Worm (Caenorhabditis elegans) whole organism, L4 larva: Measurements from ENCODE around the gene K05D4.9.

ENCODE experiments used
- F44E2.7 ChIP-seq: fragments of 200-800 bp; sonication (Bioruptor generic); IDR thresholded peaks from 2 replicates; pipeline ENCODE4 v2.1.2; 2022; ENCODE audit warnings: missing genetic modification characterization, missing compliant biosample characterization
- R02D3.7 ChIP-seq: fragments of 150-350 bp; sonication (generic microtip); optimal IDR thresholded peaks from 3 replicates; lab custom pipeline; 2014; ENCODE audit warnings: missing biosample characterization, missing genetic modification characterization
- T26A8.4 ChIP-seq: fragments of 200-800 bp; sonication (Bioruptor generic); IDR thresholded peaks from 2 replicates; pipeline ENCODE4 v1.3.6; 2022; ENCODE audit warnings: missing genetic modification characterization, missing compliant biosample characterization
- Y48G9A.11 ChIP-seq: fragments of 200-800 bp; sonication (Bioruptor generic); IDR thresholded peaks from 2 replicates; pipeline ENCODE4 v1.3.6; 2022; ENCODE audit warnings: missing genetic modification reagents, missing genetic modification characterization, missing compliant biosample characterization
- ZK337.2 ChIP-seq: fragments of 200-800 bp; sonication (Bioruptor generic); IDR thresholded peaks from 2 replicates; pipeline ENCODE4 v1.3.6; 2022; ENCODE audit warnings: missing genetic modification reagents, missing genetic modification characterization, missing compliant biosample characterization
- ceh-32 ChIP-seq: sonication (generic microtip); optimal IDR thresholded peaks from 2 replicates; lab custom pipeline; 2016; ENCODE audit warnings: mild to moderate bottlenecking, missing genetic modification characterization, missing compliant biosample characterization; ENCODE audit not compliant: poor library complexity
- ceh-82 ChIP-seq: sonication (generic microtip); optimal IDR thresholded peaks from 2 replicates; lab custom pipeline; 2017; ENCODE audit warnings: missing biosample characterization, missing genetic modification characterization
- cey-2 ChIP-seq: sonication (generic microtip); optimal IDR thresholded peaks from 3 replicates; lab custom pipeline; 2017; ENCODE audit warnings: missing genetic modification characterization, mild to moderate bottlenecking, missing compliant biosample characterization, antibody characterized with exemption, borderline replicate concordance; ENCODE audit not compliant: insufficient read depth
- daf-19 ChIP-seq: fragments of 200-800 bp; sonication (Bioruptor generic); conservative IDR thresholded peaks from 2 replicates; pipeline ENCODE4 v1.3.6; 2022; ENCODE audit warnings: missing genetic modification characterization, missing compliant biosample characterization
- egl-27 ChIP-seq: sonication (generic microtip); optimal IDR thresholded peaks from 3 replicates; lab custom pipeline; 2017; ENCODE audit warnings: missing biosample characterization, missing genetic modification reagents, missing genetic modification characterization
- egl-43 ChIP-seq: fragments of 200-800 bp; sonication (Bioruptor generic); IDR thresholded peaks from 2 replicates; pipeline ENCODE4 v1.3.6; 2022; ENCODE audit warnings: missing genetic modification reagents, missing genetic modification characterization, missing compliant biosample characterization
- fos-1 ChIP-seq: fragments of 150-350 bp; optimal IDR thresholded peaks from 2 replicates; lab custom pipeline; 2014; ENCODE audit warnings: missing biosample characterization, missing genetic modification characterization
- hlh-30 ChIP-seq: sonication (generic microtip); optimal IDR thresholded peaks from 2 replicates; lab custom pipeline; 2017; ENCODE audit warnings: antibody characterized with exemption, mild to moderate bottlenecking, missing genetic modification characterization, missing compliant biosample characterization; ENCODE audit not compliant: insufficient read depth
- lin-15B ChIP-seq: fragments of 150-350 bp; sonication (generic microtip); optimal IDR thresholded peaks from 3 replicates; lab custom pipeline; 2014; ENCODE audit warnings: missing biosample characterization, missing genetic modification characterization
- mdl-1 ChIP-seq, 2 experiments: fragments of 150-350 bp in 1 of 2; sonication (generic microtip) in 1 of 2; optimal IDR thresholded peaks; 2 replicates each; lab custom pipeline; 2014 to 2017; ENCODE audit warnings: missing biosample characterization in 2 of 2, missing genetic modification characterization in 2 of 2
- mxl-3 ChIP-seq: fragments of 200-800 bp; sonication (Bioruptor generic); optimal IDR thresholded peaks from 2 replicates; lab custom pipeline; 2018; ENCODE audit warnings: mild to moderate bottlenecking, missing genetic modification characterization, missing compliant biosample characterization
- nhr-25 ChIP-seq: sonication (generic microtip); optimal IDR thresholded peaks from 2 replicates; lab custom pipeline; 2017; ENCODE audit warnings: missing genetic modification characterization, mild to moderate bottlenecking, missing compliant biosample characterization, antibody characterized with exemption, moderate library complexity, borderline replicate concordance; ENCODE audit not compliant: insufficient read depth
- nhr-42 ChIP-seq: fragments of 200-800 bp; sonication (Bioruptor generic); IDR thresholded peaks from 2 replicates; pipeline ENCODE4 v1.3.6; 2022; ENCODE audit warnings: missing genetic modification characterization, missing compliant biosample characterization
- pha-4 ChIP-seq, 2 experiments: fragments of 150-350 bp in 1 of 2; fragments of 200-800 bp in 1 of 2; sonication (Bioruptor generic) in 1 of 2; IDR thresholded peaks in 1 of 2; optimal IDR thresholded peaks in 1 of 2; 2 replicates each; pipeline versions ENCODE4 v1.3.6 to Lab custom; 2014 to 2022; ENCODE audit warnings: missing genetic modification characterization in 2 of 2, missing genetic modification reagents in 2 of 2, missing biosample characterization in 1 of 2, missing compliant biosample characterization in 1 of 2
- skn-1 ChIP-seq: fragments of 150-350 bp; optimal IDR thresholded peaks from 2 replicates; lab custom pipeline; 2014; ENCODE audit warnings: missing biosample characterization, missing genetic modification characterization
- tra-1 ChIP-seq: fragments of 200-800 bp; sonication (Bioruptor generic); IDR thresholded peaks from 2 replicates; pipeline ENCODE4 v1.3.6; 2022; ENCODE audit warnings: missing genetic modification reagents, missing genetic modification characterization, missing compliant biosample characterization
- unc-39 ChIP-seq: sonication (generic microtip); optimal IDR thresholded peaks from 2 replicates; lab custom pipeline; 2017; ENCODE audit warnings: missing biosample characterization, missing genetic modification characterization
- unc-62 ChIP-seq, 3 experiments: fragments of 150-350 bp in 1 of 3; sonication (generic microtip); optimal IDR thresholded peaks in 2 of 3; peaks in 1 of 3; 1 replicate in 1 of 3; 2 replicates in 2 of 3; lab custom pipeline; 2014 to 2017; ENCODE audit warnings: missing biosample characterization in 3 of 3, missing genetic modification characterization in 3 of 3, missing genetic modification reagents in 3 of 3, missing genotype in 1 of 3
- vab-7 ChIP-seq: fragments of 200-800 bp; sonication (Bioruptor generic); IDR thresholded peaks from 2 replicates; pipeline ENCODE4 v1.3.6; 2022; ENCODE audit warnings: missing genetic modification reagents, missing genetic modification characterization, missing compliant biosample characterization
- zip-11 ChIP-seq: fragments of 200-800 bp; sonication (Bioruptor generic); IDR thresholded peaks from 2 replicates; pipeline ENCODE4 v1.3.6; 2022; ENCODE audit warnings: missing genetic modification characterization, missing compliant biosample characterization
- ztf-11 ChIP-seq: fragments of 150-350 bp; optimal IDR thresholded peaks from 2 replicates; lab custom pipeline; 2014; ENCODE audit warnings: missing biosample characterization, missing genetic modification characterization

The K05D4.9 gene

DNA sequence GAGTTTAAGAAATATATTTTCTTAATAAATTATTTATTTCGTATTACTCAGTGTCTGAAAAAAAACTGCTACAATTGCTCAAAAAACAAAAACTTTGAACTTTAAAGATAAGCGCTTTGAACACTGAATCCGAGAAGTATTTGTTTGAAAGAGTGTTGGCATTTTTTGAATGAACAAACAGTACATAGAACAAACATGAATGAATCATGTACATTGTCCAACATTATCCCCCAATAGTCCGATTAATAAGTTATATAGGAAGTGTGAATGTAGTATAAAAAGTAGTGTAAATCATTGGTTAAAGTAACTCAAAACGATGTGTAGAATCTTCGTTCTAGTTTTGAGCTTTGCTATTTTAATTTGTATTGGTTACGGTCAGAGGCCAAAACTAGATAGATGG is 30.1 kb upstream of the K05D4.9 start, which contains the start of gene F11A5.17:
Gene F11A5.17, plus strand, starts transcription at position 301 of the 400 bp plus-strand sequence.
- TF ChIP-seq cey-2 (tag; lab: Kevin White, UChicago) (no peak), ceh-82 (tag; lab: Kevin White, UChicago) (no peak), F44E2.7 (GFP tag; lab: Robert Waterston, UW) (no peak), ZK337.2 (GFP tag; lab: Robert Waterston, UW) (no peak), T26A8.4 (GFP tag; lab: Robert Waterston, UW) (no peak), unc-62 (GFP tag; optimal IDR thresholded peaks at IDR 0.05 in 1 of 2; lab: Kevin White, UChicago) (peak in 1 of 2 experiments; percentile 15), unc-62 (tag; optimal IDR thresholded peaks at IDR 0.05; lab: Kevin White, UChicago) (no peak), daf-19 (GFP tag; lab: Robert Waterston, UW) (no peak)

ce11 chrV:16198016-16198415 is 26.4 kb upstream of the K05D4.9 start, which contains the start of gene F11A5.5:
TSS of gene F11A5.5 (plus strand) at chrV:16198316.
- no peak for TF ChIP-seq Y48G9A.11 (GFP tag; lab: Robert Waterston, UW)

DNA sequence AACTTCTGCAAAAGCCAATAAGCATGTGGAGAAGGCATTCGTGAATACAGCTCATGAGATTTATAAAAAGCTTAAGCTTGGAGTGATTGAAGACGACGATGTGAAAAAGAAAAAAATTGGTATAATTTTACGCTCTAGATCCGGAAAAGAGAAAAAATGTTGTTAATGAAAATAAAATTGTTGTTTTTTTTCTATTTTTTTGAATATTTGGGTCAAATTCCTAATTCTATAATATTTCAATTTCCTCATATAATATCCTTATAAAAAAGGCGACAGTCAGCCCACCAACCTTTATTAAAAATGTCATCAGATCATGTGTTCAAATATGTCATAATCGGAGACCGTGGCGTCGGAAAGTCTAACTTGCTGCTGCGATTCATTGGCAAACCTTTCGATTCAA is 23.8 kb upstream of the K05D4.9 start, which contains the start of gene rabr-3:
Gene rabr-3, plus strand, starts transcription at position 301 of the 400 bp plus-strand sequence.
- no peak for TF ChIP-seq pha-4 (GFP tag; IDR thresholded peaks at IDR 0.05; lab: Robert Waterston, UW)
- TF ChIP-seq pha-4 (tag; optimal IDR thresholded peaks at IDR 0.05; lab: Kevin White, UChicago): no peak
- no peak for TF ChIP-seq ceh-32
- no peak for TF ChIP-seq egl-27 (tag; lab: Kevin White, UChicago)
- no peak for TF ChIP-seq mxl-3
- TF ChIP-seq egl-43 (GFP tag; lab: Robert Waterston, UW): no peak
- no peak for TF ChIP-seq vab-7 (GFP tag; lab: Robert Waterston, UW)
- no peak for TF ChIP-seq R02D3.7 (tag; lab: Kevin White, UChicago)
- no peak for TF ChIP-seq zip-11 (GFP tag; lab: Robert Waterston, UW)
- no peak for TF ChIP-seq fos-1 (tag; lab: Kevin White, UChicago)
- no peak for TF ChIP-seq unc-62 (GFP tag; optimal IDR thresholded peaks at IDR 0.05 in 1 of 2; lab: Kevin White, UChicago)
- TF ChIP-seq unc-62 (tag; optimal IDR thresholded peaks at IDR 0.05; lab: Kevin White, UChicago): no peak
- no peak for TF ChIP-seq nhr-42 (GFP tag; lab: Robert Waterston, UW)

DNA sequence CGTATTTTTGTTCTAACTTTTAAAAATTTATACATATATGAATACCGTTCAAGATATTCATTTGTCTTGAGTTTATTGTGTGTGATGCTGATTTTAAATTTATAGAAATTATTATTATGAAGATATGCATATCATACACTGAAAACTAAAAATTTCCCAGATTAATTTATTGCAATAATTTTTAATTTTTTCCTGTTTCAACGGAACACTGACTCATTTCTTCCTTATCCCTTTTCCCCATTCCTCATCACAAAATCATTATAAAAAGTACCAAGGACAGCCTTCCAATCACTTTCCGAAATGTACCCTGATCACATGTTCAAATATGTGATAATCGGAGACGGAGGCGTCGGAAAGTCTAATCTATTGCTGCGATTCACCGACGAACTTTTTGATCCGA is 23.0 kb upstream of the K05D4.9 start, which contains the start of gene rabr-4:
Gene rabr-4, plus strand, starts transcription at position 301 of the 400 bp plus-strand sequence.
- TF ChIP-seq zip-11 (GFP tag; lab: Robert Waterston, UW): no peak
- TF ChIP-seq, all 104 proteins: peak for 0

DNA sequence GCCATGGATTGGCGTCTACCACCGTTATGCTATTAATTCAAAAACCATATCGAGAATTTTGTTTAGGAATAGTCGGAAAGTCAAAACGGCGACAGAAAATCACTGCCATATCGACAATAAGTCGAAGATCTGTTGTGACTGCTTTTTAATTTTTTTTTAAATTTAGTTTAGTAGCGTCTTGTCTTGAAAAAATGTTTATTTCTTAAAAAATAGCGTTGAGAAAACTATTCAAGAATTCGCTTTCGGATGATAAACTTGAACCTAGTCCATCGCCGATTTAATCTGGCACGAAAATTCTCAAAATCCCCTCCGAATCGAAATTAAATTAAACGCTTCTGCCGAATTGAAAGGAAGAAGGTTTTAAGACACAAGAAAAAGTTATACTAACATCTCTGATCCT is 20.5 kb upstream of the K05D4.9 start, which contains the start of gene srh-279:
Gene srh-279, plus strand, starts transcription at position 301 of the 400 bp plus-strand sequence.
- TF ChIP-seq nhr-42 (GFP tag; lab: Robert Waterston, UW) (no peak), unc-62 (GFP tag; optimal IDR thresholded peaks at IDR 0.05 in 1 of 2; lab: Kevin White, UChicago) (peak in 1 of 2 experiments; percentile 26), unc-62 (tag; optimal IDR thresholded peaks at IDR 0.05; lab: Kevin White, UChicago) (no peak)

- TF ChIP-seq skn-1 (tag; lab: Kevin White, UChicago) (no peak), unc-39 (tag; lab: Kevin White, UChicago) (no peak), lin-15B (tag; lab: Kevin White, UChicago) (no peak), mdl-1 (tag; optimal IDR thresholded peaks at IDR 0.05; lab: Kevin White, UChicago) (no peak), ztf-11 (tag; lab: Kevin White, UChicago) (no peak), nhr-25 (tag; lab: Kevin White, UChicago) (no peak), hlh-30 (tag; lab: Kevin White, UChicago) (no peak), tra-1 (GFP tag; lab: Robert Waterston, UW) (no peak)
These were observed 18.9 kb upstream of the K05D4.9 start, which contains the start of gene srh-281 for ce11 chrV:16190485-16190884. TSS of gene srh-281 (plus strand) at chrV:16190785.
